Worm (Caenorhabditis elegans) whole organism, L4 larva: ENCODE results near the gene nhr-260.
A peak's percentile ranks its signal among the peaks of the same experiment; 100 is the strongest.

Experiments
- F44E2.7 ChIP-seq: fragments of 200-800 bp; sonication (Bioruptor generic); IDR thresholded peaks from 2 replicates; pipeline ENCODE4 v2.1.2; 2022; ENCODE audit warnings: missing genetic modification characterization, missing compliant biosample characterization
- F49E8.2 ChIP-seq: sonication (generic microtip); optimal IDR thresholded peaks from 2 replicates; lab custom pipeline; 2016; ENCODE audit warnings: missing compliant biosample characterization, mild to moderate bottlenecking, missing genetic modification characterization, borderline replicate concordance
- Y5F2A.4 ChIP-seq: fragments of 200-800 bp; sonication (Bioruptor generic); optimal IDR thresholded peaks from 2 replicates; lab custom pipeline; 2018; ENCODE audit warnings: mild to moderate bottlenecking, missing genetic modification characterization, missing compliant biosample characterization
- ZK337.2 ChIP-seq: fragments of 200-800 bp; sonication (Bioruptor generic); IDR thresholded peaks from 2 replicates; pipeline ENCODE4 v1.3.6; 2022; ENCODE audit warnings: missing genetic modification reagents, missing genetic modification characterization, missing compliant biosample characterization
- aha-1 ChIP-seq: fragments of 150-350 bp; peaks from one replicate; lab custom pipeline; 2014; ENCODE audit warnings: missing biosample characterization, missing genetic modification characterization
- aly-2 ChIP-seq: sonication (generic microtip); optimal IDR thresholded peaks from 2 replicates; lab custom pipeline; 2018; ENCODE audit warnings: missing biosample characterization, missing genetic modification characterization
- attf-4 ChIP-seq: sonication (generic microtip); optimal IDR thresholded peaks from 3 replicates; lab custom pipeline; 2017; ENCODE audit warnings: missing biosample characterization, missing genetic modification characterization
- ceh-20 ChIP-seq: fragments of 200-800 bp; sonication (Bioruptor generic); IDR thresholded peaks from 2 replicates; pipeline ENCODE4 v1.3.6; 2022; ENCODE audit warnings: missing genetic modification reagents, missing genetic modification characterization, missing compliant biosample characterization
- ceh-44 ChIP-seq: fragments of 200-800 bp; sonication (Bioruptor generic); IDR thresholded peaks from 2 replicates; pipeline ENCODE4 v1.3.6; 2022; ENCODE audit warnings: missing genetic modification reagents, missing genetic modification characterization, missing compliant biosample characterization
- ceh-82 ChIP-seq: sonication (generic microtip); optimal IDR thresholded peaks from 2 replicates; lab custom pipeline; 2017; ENCODE audit warnings: missing biosample characterization, missing genetic modification characterization
- ces-1 ChIP-seq: fragments of 150-350 bp; sonication (generic microtip); optimal IDR thresholded peaks from 4 replicates; lab custom pipeline; 2014; ENCODE audit warnings: missing biosample characterization, missing genetic modification reagents, missing genetic modification characterization
- ctbp-1 ChIP-seq: fragments of 200-800 bp; sonication (Bioruptor generic); IDR thresholded peaks from 2 replicates; pipeline ENCODE4 v1.3.6; 2022; ENCODE audit warnings: missing genetic modification reagents, missing genetic modification characterization, missing compliant biosample characterization
- daf-16 ChIP-seq, 3 experiments: sonication (generic microtip); optimal IDR thresholded peaks; 2 replicates each; lab custom pipeline; 2016 to 2017; ENCODE audit warnings: missing genetic modification characterization in 3 of 3, missing genetic modification reagents in 3 of 3, mild to moderate bottlenecking in 2 of 3, missing compliant biosample characterization in 2 of 3, missing biosample characterization in 1 of 3, moderate library complexity in 1 of 3
- daf-19 ChIP-seq: fragments of 200-800 bp; sonication (Bioruptor generic); conservative IDR thresholded peaks from 2 replicates; pipeline ENCODE4 v1.3.6; 2022; ENCODE audit warnings: missing genetic modification characterization, missing compliant biosample characterization
- daf-8 ChIP-seq: fragments of 200-800 bp; sonication (Bioruptor generic); IDR thresholded peaks from 2 replicates; pipeline ENCODE4 v1.3.6; 2022; ENCODE audit warnings: missing genetic modification characterization, missing compliant biosample characterization
- dmd-8 ChIP-seq: fragments of 200-800 bp; sonication (Bioruptor generic); IDR thresholded peaks from 2 replicates; pipeline ENCODE4 v1.3.6; 2022; ENCODE audit warnings: missing genetic modification characterization, missing compliant biosample characterization
- dve-1 ChIP-seq: sonication (generic microtip); optimal IDR thresholded peaks from 2 replicates; lab custom pipeline; 2017; ENCODE audit warnings: antibody characterized with exemption, mild to moderate bottlenecking, missing genetic modification characterization, missing compliant biosample characterization; ENCODE audit not compliant: insufficient read depth
- egl-27 ChIP-seq: sonication (generic microtip); optimal IDR thresholded peaks from 3 replicates; lab custom pipeline; 2017; ENCODE audit warnings: missing biosample characterization, missing genetic modification reagents, missing genetic modification characterization
- hif-1 ChIP-seq, 2 experiments: sonication (generic microtip); optimal IDR thresholded peaks; 2 replicates each; lab custom pipeline; 2016 to 2017; ENCODE audit warnings: missing compliant biosample characterization in 2 of 2, missing genetic modification characterization in 2 of 2, missing genetic modification reagents in 2 of 2, missing genotype in 2 of 2, mild to moderate bottlenecking in 1 of 2
- hlh-11 ChIP-seq: fragments of 200-800 bp; sonication (Bioruptor generic); optimal IDR thresholded peaks from 2 replicates; lab custom pipeline; 2018; ENCODE audit warnings: mild to moderate bottlenecking, missing genetic modification characterization, missing compliant biosample characterization
- lim-7 ChIP-seq: fragments of 200-800 bp; sonication (Bioruptor generic); IDR thresholded peaks from 2 replicates; pipeline ENCODE4 v1.3.6; 2022; ENCODE audit warnings: missing genetic modification characterization, missing compliant biosample characterization
- lin-1 ChIP-seq: fragments of 200-800 bp; sonication (Bioruptor generic); IDR thresholded peaks from 2 replicates; pipeline ENCODE4 v1.3.6; 2022; ENCODE audit warnings: missing genetic modification reagents, missing genetic modification characterization, missing compliant biosample characterization
- lin-13 ChIP-seq: fragments of 150-350 bp; optimal IDR thresholded peaks from 2 replicates; lab custom pipeline; 2014; ENCODE audit warnings: missing biosample characterization, missing genetic modification reagents, missing genetic modification characterization
- lin-15B ChIP-seq: fragments of 150-350 bp; sonication (generic microtip); optimal IDR thresholded peaks from 3 replicates; lab custom pipeline; 2014; ENCODE audit warnings: missing biosample characterization, missing genetic modification characterization
- lin-38 ChIP-seq: fragments of 200-800 bp; sonication (Bioruptor generic); IDR thresholded peaks from 2 replicates; pipeline ENCODE4 v1.3.6; 2022; ENCODE audit warnings: missing genetic modification reagents, missing genetic modification characterization, missing compliant biosample characterization
- lir-3 ChIP-seq: sonication (generic microtip); optimal IDR thresholded peaks from 2 replicates; lab custom pipeline; 2016; ENCODE audit warnings: mild to moderate bottlenecking, missing genetic modification characterization, missing compliant biosample characterization
- madf-5 ChIP-seq, 2 experiments: fragments of 200-800 bp; sonication (Bioruptor generic); IDR thresholded peaks; 2 replicates each; pipeline ENCODE4 v1.3.6; 2022; ENCODE audit warnings: missing compliant biosample characterization in 2 of 2, missing genetic modification characterization in 2 of 2
- mep-1 ChIP-seq: fragments of 150-350 bp; sonication (generic microtip); optimal IDR thresholded peaks from 3 replicates; lab custom pipeline; 2014; ENCODE audit warnings: missing biosample characterization, missing genetic modification characterization
- mes-2 ChIP-seq: sonication (generic microtip); optimal IDR thresholded peaks from 2 replicates; lab custom pipeline; 2016; ENCODE audit warnings: missing genotype, mild to moderate bottlenecking, missing genetic modification characterization, missing compliant biosample characterization; ENCODE audit not compliant: poor library complexity, severe bottlenecking
- mxl-2 ChIP-seq: fragments of 200-800 bp; sonication (Bioruptor generic); conservative IDR thresholded peaks from 2 replicates; pipeline ENCODE4 v1.3.6; 2022; ENCODE audit warnings: missing genetic modification reagents, missing genetic modification characterization, missing compliant biosample characterization
- mxl-3 ChIP-seq: fragments of 200-800 bp; sonication (Bioruptor generic); optimal IDR thresholded peaks from 2 replicates; lab custom pipeline; 2018; ENCODE audit warnings: mild to moderate bottlenecking, missing genetic modification characterization, missing compliant biosample characterization
- nhr-10 ChIP-seq: fragments of 150-350 bp; optimal IDR thresholded peaks from 2 replicates; lab custom pipeline; 2014; ENCODE audit warnings: missing biosample characterization, missing genetic modification characterization
- nhr-102 ChIP-seq: sonication (generic microtip); optimal IDR thresholded peaks from 2 replicates; lab custom pipeline; 2016; ENCODE audit warnings: mild to moderate bottlenecking, missing genetic modification characterization, moderate library complexity, missing compliant biosample characterization
- nhr-237 ChIP-seq: sonication (generic microtip); optimal IDR thresholded peaks from 2 replicates; lab custom pipeline; 2017; ENCODE audit warnings: missing biosample characterization, missing genetic modification characterization
- nhr-25 ChIP-seq: sonication (generic microtip); optimal IDR thresholded peaks from 2 replicates; lab custom pipeline; 2017; ENCODE audit warnings: missing genetic modification characterization, mild to moderate bottlenecking, missing compliant biosample characterization, antibody characterized with exemption, moderate library complexity, borderline replicate concordance; ENCODE audit not compliant: insufficient read depth
- nhr-28 ChIP-seq: fragments of 150-350 bp; optimal IDR thresholded peaks from 2 replicates; lab custom pipeline; 2014; ENCODE audit warnings: missing biosample characterization, missing genetic modification characterization
- nhr-41 ChIP-seq: fragments of 200-800 bp; sonication (Bioruptor generic); IDR thresholded peaks from 2 replicates; pipeline ENCODE4 v1.3.6; 2022; ENCODE audit warnings: missing genetic modification reagents, missing genetic modification characterization, missing compliant biosample characterization
- nhr-42 ChIP-seq: fragments of 200-800 bp; sonication (Bioruptor generic); IDR thresholded peaks from 2 replicates; pipeline ENCODE4 v1.3.6; 2022; ENCODE audit warnings: missing genetic modification characterization, missing compliant biosample characterization
- nhr-6 ChIP-seq: fragments of 150-350 bp; optimal IDR thresholded peaks from 2 replicates; lab custom pipeline; 2014; ENCODE audit warnings: missing biosample characterization, missing genetic modification characterization
- nhr-77 ChIP-seq: fragments of 150-350 bp; optimal IDR thresholded peaks from 2 replicates; lab custom pipeline; 2014; ENCODE audit warnings: missing biosample characterization, missing genetic modification characterization
- pha-4 ChIP-seq, 2 experiments: fragments of 150-350 bp in 1 of 2; fragments of 200-800 bp in 1 of 2; sonication (Bioruptor generic) in 1 of 2; IDR thresholded peaks in 1 of 2; optimal IDR thresholded peaks in 1 of 2; 2 replicates each; pipeline versions ENCODE4 v1.3.6 to Lab custom; 2014 to 2022; ENCODE audit warnings: missing genetic modification characterization in 2 of 2, missing genetic modification reagents in 2 of 2, missing biosample characterization in 1 of 2, missing compliant biosample characterization in 1 of 2
- pqm-1 ChIP-seq: sonication (generic microtip); optimal IDR thresholded peaks from 2 replicates; lab custom pipeline; 2017; ENCODE audit warnings: missing biosample characterization, missing genetic modification characterization
- rbr-2 ChIP-seq: sonication (generic microtip); optimal IDR thresholded peaks from 2 replicates; lab custom pipeline; 2016; ENCODE audit warnings: missing genotype, missing genetic modification characterization, missing compliant biosample characterization
- saeg-2 ChIP-seq: fragments of 200-800 bp; sonication (Bioruptor generic); IDR thresholded peaks from 2 replicates; pipeline ENCODE4 v1.3.6; 2022; ENCODE audit warnings: missing genetic modification reagents, missing genetic modification characterization, missing compliant biosample characterization
- set-16 ChIP-seq: fragments of 200-800 bp; sonication (Bioruptor generic); IDR thresholded peaks from 2 replicates; pipeline ENCODE4 v1.3.6; 2022; ENCODE audit warnings: missing genetic modification reagents, missing genetic modification characterization, missing compliant biosample characterization
- snpc-1.2 ChIP-seq: fragments of 200-800 bp; sonication (Bioruptor generic); IDR thresholded peaks from 2 replicates; pipeline ENCODE4 v1.3.6; 2022; ENCODE audit warnings: missing genetic modification reagents, missing genetic modification characterization, missing compliant biosample characterization
- spr-1 ChIP-seq: sonication (generic microtip); optimal IDR thresholded peaks from 2 replicates; lab custom pipeline; 2016; ENCODE audit warnings: mild to moderate bottlenecking, missing genetic modification characterization, missing compliant biosample characterization
- vab-7 ChIP-seq: fragments of 200-800 bp; sonication (Bioruptor generic); IDR thresholded peaks from 2 replicates; pipeline ENCODE4 v1.3.6; 2022; ENCODE audit warnings: missing genetic modification reagents, missing genetic modification characterization, missing compliant biosample characterization

nhr-260 gene

DNA sequence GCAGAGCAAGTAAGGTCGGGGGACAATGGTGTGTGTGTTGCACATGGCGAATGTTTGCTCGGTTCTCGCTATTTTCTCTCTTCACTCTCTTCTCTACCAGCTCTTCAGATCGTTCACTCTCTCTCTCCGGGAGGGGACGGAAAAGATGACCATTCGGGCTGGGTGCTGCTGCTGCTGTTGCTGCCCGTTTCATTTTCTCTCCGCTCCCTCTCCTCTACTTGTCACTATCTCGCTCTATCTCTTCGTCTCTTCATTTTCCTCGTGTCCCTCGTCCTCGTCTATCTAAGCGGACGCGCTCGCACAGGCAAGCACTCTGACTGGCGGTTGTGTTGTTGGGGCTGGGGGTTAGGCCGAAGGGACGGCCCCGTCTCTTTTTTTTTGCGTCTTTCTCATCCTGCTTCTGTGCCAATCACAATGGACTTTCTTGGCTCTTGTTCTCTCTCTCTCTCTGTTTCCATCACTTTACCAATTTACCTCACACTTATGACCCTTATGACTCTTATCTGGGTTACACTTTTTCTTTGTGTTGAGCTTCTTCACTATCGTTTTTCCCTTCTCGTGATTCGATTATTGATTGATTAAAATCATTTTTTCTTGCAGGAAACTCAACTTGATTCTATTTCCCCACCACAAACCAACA lies 36.8 kb downstream of the nhr-260 start, which contains the start of the genes F53E2.2 and unc-60 (continued):
- peak; percentile 89 for TF ChIP-seq set-16 (GFP tag; lab: Robert Waterston, UW)
- peak; percentile 16 for TF ChIP-seq ces-1 (GFP tag; lab: Kevin White, UChicago)
- no peak for TF ChIP-seq F44E2.7
- TF ChIP-seq snpc-1.2 (GFP tag; lab: Robert Waterston, UW) = 0 out of 2 replicates have a peak, but pooled peaks have one; percentile 13
- TF ChIP-seq aly-2 = no peak
- TF ChIP-seq vab-7 (GFP tag; lab: Robert Waterston, UW) = 0 out of 2 replicates have a peak, but pooled peaks have one; percentile 32
- TF ChIP-seq nhr-6 (tag; lab: Kevin White, UChicago) = no peak
- TF ChIP-seq hlh-11 (tag; lab: Kevin White, UChicago) = peak; percentile 80
- peak; percentile 53 for TF ChIP-seq nhr-28 (tag; lab: Kevin White, UChicago)
- peak; percentile 38 for TF ChIP-seq ctbp-1
- TF ChIP-seq daf-8 (GFP tag; lab: Robert Waterston, UW) = no peak
- peak; percentile 66 for TF ChIP-seq mxl-3 (GFP tag; lab: Kevin White, UChicago)
- 0 out of 2 replicates have a peak, but pooled peaks have one; percentile 44 for TF ChIP-seq lim-7 (GFP tag; lab: Robert Waterston, UW)
- TF ChIP-seq aha-1 (tag; lab: Kevin White, UChicago) = peak; percentile 99
- TF ChIP-seq nhr-10 (tag; lab: Kevin White, UChicago) = no peak
- peak; percentile 37 for TF ChIP-seq spr-1
- peak; percentile 77 for TF ChIP-seq mep-1 (tag; lab: Kevin White, UChicago)
- TF ChIP-seq nhr-41 (GFP tag; lab: Robert Waterston, UW) = no peak
- 0 out of 4 replicates have a peak, but pooled peaks of 1 of the 2 experiments have one; percentile 36 for TF ChIP-seq madf-5 (GFP tag; IDR thresholded peaks at IDR 0.05; lab: Robert Waterston, UW)
- TF ChIP-seq lir-3 (tag; lab: Kevin White, UChicago) = no peak
- TF ChIP-seq rbr-2 (tag; lab: Kevin White, UChicago) = peak; percentile 84
- no peak for TF ChIP-seq Y5F2A.4 (GFP tag; lab: Kevin White, UChicago)
- TF ChIP-seq egl-27 (tag; lab: Kevin White, UChicago) = no peak
- no peak for TF ChIP-seq F49E8.2
- peak; percentile 61; the same call in 1 of the 2 replicates for TF ChIP-seq pha-4 (GFP tag; IDR thresholded peaks at IDR 0.05; lab: Robert Waterston, UW)
- no peak for TF ChIP-seq pha-4 (tag; optimal IDR thresholded peaks at IDR 0.05; lab: Kevin White, UChicago)
- peak; percentile 48 for TF ChIP-seq lin-38 (GFP tag; lab: Robert Waterston, UW)
- no peak for TF ChIP-seq pqm-1
- TF ChIP-seq ZK337.2 (GFP tag; lab: Robert Waterston, UW) = no peak
- peak; percentile 76 for TF ChIP-seq mes-2 (tag; lab: Kevin White, UChicago)
- TF ChIP-seq daf-19 (GFP tag; lab: Robert Waterston, UW) = no peak
- no peak for TF ChIP-seq mxl-2
- TF ChIP-seq ceh-20 (GFP tag; lab: Robert Waterston, UW) = 0 out of 2 replicates have a peak, but pooled peaks have one; percentile 29
- TF ChIP-seq nhr-77 (tag; lab: Kevin White, UChicago) = no peak
- no peak for TF ChIP-seq nhr-102 (tag; lab: Kevin White, UChicago)
- TF ChIP-seq lin-15B (tag; lab: Kevin White, UChicago) = no peak
- no peak for TF ChIP-seq lin-1 (GFP tag; lab: Robert Waterston, UW)
- TF ChIP-seq ceh-44 (GFP tag; lab: Robert Waterston, UW) = no peak
- no peak for TF ChIP-seq ceh-82 (tag; lab: Kevin White, UChicago)
- no peak for TF ChIP-seq nhr-25 (tag; lab: Kevin White, UChicago)
- no peak for TF ChIP-seq attf-4 (tag; lab: Kevin White, UChicago)
- TF ChIP-seq hif-1 (tag; optimal IDR thresholded peaks at IDR 0.05; lab: Kevin White, UChicago) = peak in 1 of 2 experiments; percentile 40
- no peak for TF ChIP-seq nhr-237
- TF ChIP-seq saeg-2 = no peak
- TF ChIP-seq nhr-42 = no peak
- TF ChIP-seq dmd-8 (GFP tag; lab: Robert Waterston, UW) = no peak
- TF ChIP-seq lin-13 (GFP tag; lab: Kevin White, UChicago) = no peak
- peak; percentile 11 to 27 for TF ChIP-seq daf-16 (GFP tag; optimal IDR thresholded peaks at IDR 0.05; lab: Kevin White, UChicago)
- TF ChIP-seq daf-16 (tag; optimal IDR thresholded peaks at IDR 0.05; lab: Kevin White, UChicago) = peak; percentile 59
- peak; percentile 45 for TF ChIP-seq dve-1
